Fruit fly (Drosophila melanogaster) whole organism, embryonic: ENCODE data around the gene CG12256.

Experiments used
- Aef1 ChIP-seq: fragments of 200-800 bp; sonication (Bioruptor generic); IDR thresholded peaks from 3 replicates; pipeline ENCODE4 v1.3.6; 2022; ENCODE audit warnings: missing biosample characterization, missing genetic modification characterization
- Antp ChIP-seq: fragments of 200-800 bp; sonication (Bioruptor generic); optimal IDR thresholded peaks from 3 replicates; lab custom pipeline; 2016; ENCODE audit warnings: missing biosample characterization, missing genetic modification characterization
- Asciz ChIP-seq: fragments of 200-800 bp; sonication (Bioruptor generic); optimal IDR thresholded peaks from 2 replicates; lab custom pipeline; 2017; ENCODE audit warnings: missing biosample characterization, mild to moderate bottlenecking, missing genetic modification characterization, missing genetic modification reagents
- Bteb2 ChIP-seq: fragments of 200-800 bp; sonication (Bioruptor generic); optimal IDR thresholded peaks from 2 replicates; lab custom pipeline; 2016; ENCODE audit warnings: missing biosample characterization, missing genetic modification characterization
- CG10209 ChIP-seq: fragments of 200-800 bp; sonication (Bioruptor generic); optimal IDR thresholded peaks from 3 replicates; lab custom pipeline; 2017; ENCODE audit warnings: missing biosample characterization, mild to moderate bottlenecking, missing genetic modification characterization, missing genetic modification reagents
- CG10267 ChIP-seq: fragments of 200-800 bp; sonication (Bioruptor generic); optimal IDR thresholded peaks from 2 replicates; lab custom pipeline; 2018; ENCODE audit warnings: missing biosample characterization, mild to moderate bottlenecking, missing genetic modification characterization, moderate library complexity
- CG10462 ChIP-seq: fragments of 200-800 bp; sonication (Bioruptor generic); optimal IDR thresholded peaks from 2 replicates; lab custom pipeline; 2016; ENCODE audit warnings: missing biosample characterization, missing genetic modification characterization
- CG13296 ChIP-seq: fragments of 200-800 bp; sonication (Bioruptor generic); optimal IDR thresholded peaks from 3 replicates; lab custom pipeline; 2018; ENCODE audit warnings: missing biosample characterization, mild to moderate bottlenecking, missing genetic modification characterization
- CG1647 ChIP-seq: fragments of 200-800 bp; sonication (Bioruptor generic); optimal IDR thresholded peaks from 3 replicates; lab custom pipeline; 2016; ENCODE audit warnings: missing biosample characterization, missing genetic modification characterization
- CG17328 ChIP-seq: fragments of 200-800 bp; sonication (Bioruptor generic); IDR thresholded peaks from 2 replicates; pipeline ENCODE4 v1.3.6; 2022; ENCODE audit warnings: missing biosample characterization, missing genetic modification characterization
- CG17361 ChIP-seq: fragments of 200-800 bp; sonication (Bioruptor generic); IDR thresholded peaks from 3 replicates; pipeline ENCODE4 v1.3.6; 2022; ENCODE audit warnings: missing biosample characterization, missing genetic modification characterization
- CG18011 ChIP-seq: fragments of 200-800 bp; sonication (Bioruptor generic); optimal IDR thresholded peaks from 2 replicates; lab custom pipeline; 2017; ENCODE audit warnings: missing biosample characterization, missing genetic modification characterization, mild to moderate bottlenecking, moderate library complexity, missing genotype
- CG2889 ChIP-seq: fragments of 200-800 bp; sonication (Bioruptor generic); IDR thresholded peaks from 3 replicates; pipeline ENCODE4 v1.3.6; 2022; ENCODE audit warnings: missing biosample characterization, missing genetic modification characterization
- CG30403 ChIP-seq: fragments of 200-800 bp; sonication (Bioruptor generic); optimal IDR thresholded peaks from 3 replicates; lab custom pipeline; 2016; ENCODE audit warnings: missing biosample characterization, missing genetic modification characterization
- CG4360 ChIP-seq: fragments of 200-800 bp; sonication (Bioruptor generic); IDR thresholded peaks from 2 replicates; pipeline ENCODE4 v1.3.6; 2022; ENCODE audit warnings: missing biosample characterization, missing genetic modification characterization
- CG4707 ChIP-seq: fragments of 200-800 bp; sonication (Bioruptor generic); optimal IDR thresholded peaks from 2 replicates; lab custom pipeline; 2018; ENCODE audit warnings: missing biosample characterization, mild to moderate bottlenecking, missing genetic modification characterization, moderate library complexity
- CG4730 ChIP-seq: fragments of 200-800 bp; sonication (Bioruptor generic); IDR thresholded peaks from 2 replicates; pipeline ENCODE4 v1.3.6; 2022; ENCODE audit warnings: missing biosample characterization, missing genetic modification characterization
- CG5953 ChIP-seq: fragments of 200-800 bp; sonication (Bioruptor generic); IDR thresholded peaks from 2 replicates; pipeline ENCODE4 v1.3.6; 2022; ENCODE audit warnings: missing biosample characterization, missing genetic modification characterization
- CG6175 ChIP-seq: fragments of 200-800 bp; sonication (Bioruptor generic); IDR thresholded peaks from 3 replicates; pipeline ENCODE4 v1.3.6; 2022; ENCODE audit warnings: missing biosample characterization, missing genetic modification characterization
- CG6254 ChIP-seq: fragments of 200-800 bp; sonication (Bioruptor generic); optimal IDR thresholded peaks from 3 replicates; lab custom pipeline; 2017; ENCODE audit warnings: mild to moderate bottlenecking, missing biosample characterization, missing genetic modification reagents, missing genetic modification characterization
- CG7745 ChIP-seq: fragments of 200-800 bp; sonication (Bioruptor generic); optimal IDR thresholded peaks from 2 replicates; lab custom pipeline; 2018; ENCODE audit warnings: missing biosample characterization, mild to moderate bottlenecking, missing genetic modification characterization, moderate library complexity
- CG8478 ChIP-seq: fragments of >200 bp; optimal IDR thresholded peaks from 2 replicates; lab custom pipeline; 2018
- CG9876 ChIP-seq: fragments of 200-800 bp; sonication (Bioruptor generic); optimal IDR thresholded peaks from 2 replicates; lab custom pipeline; 2016; ENCODE audit warnings: missing biosample characterization, missing genetic modification characterization
- D19B ChIP-seq: fragments of 200-800 bp; sonication (Bioruptor generic); optimal IDR thresholded peaks from 2 replicates; lab custom pipeline; 2017; ENCODE audit warnings: missing biosample characterization, mild to moderate bottlenecking, missing genetic modification characterization
- Dad ChIP-seq: fragments of 200-800 bp; sonication (Bioruptor generic); optimal IDR thresholded peaks from 3 replicates; lab custom pipeline; 2016; ENCODE audit warnings: missing biosample characterization, missing genetic modification characterization
- Dip3 ChIP-seq: fragments of 200-800 bp; sonication (Bioruptor generic); optimal IDR thresholded peaks from 3 replicates; lab custom pipeline; 2016; ENCODE audit warnings: missing biosample characterization, missing genetic modification characterization
- Dll ChIP-seq: fragments of 200-800 bp; sonication (Bioruptor generic); IDR thresholded peaks from 4 replicates; pipeline ENCODE4 v1.3.6; 2022; ENCODE audit warnings: missing biosample characterization, missing genetic modification characterization; ENCODE audit not compliant: partially characterized antibody
- Doc3 ChIP-seq: fragments of 200-800 bp; sonication (Bioruptor generic); IDR thresholded peaks from 3 replicates; pipeline ENCODE4 v1.3.6; 2022; ENCODE audit warnings: missing biosample characterization, missing genetic modification characterization; ENCODE audit not compliant: partially characterized antibody
- Fer2 ChIP-seq: fragments of 200-800 bp; sonication (Bioruptor generic); optimal IDR thresholded peaks from 2 replicates; lab custom pipeline; 2018; ENCODE audit warnings: missing biosample characterization, mild to moderate bottlenecking, missing genetic modification characterization, moderate library complexity
- Hmr ChIP-seq: fragments of 200-800 bp; sonication (Bioruptor generic); optimal IDR thresholded peaks from 3 replicates; lab custom pipeline; 2017; ENCODE audit warnings: mild to moderate bottlenecking, missing biosample characterization, missing genetic modification reagents, missing genetic modification characterization
- Hr39 ChIP-seq: fragments of >200 bp; optimal IDR thresholded peaks from 2 replicates; lab custom pipeline; 2017
- Jarid2 ChIP-seq: fragments of 200-800 bp; sonication (Bioruptor generic); optimal IDR thresholded peaks from 3 replicates; lab custom pipeline; 2017; ENCODE audit warnings: mild to moderate bottlenecking, missing biosample characterization, missing genetic modification reagents, missing genetic modification characterization
- Kr ChIP-seq: fragments of 200-800 bp; sonication (Bioruptor generic); optimal IDR thresholded peaks from 2 replicates; lab custom pipeline; 2017; ENCODE audit warnings: missing biosample characterization, mild to moderate bottlenecking, missing genetic modification characterization
- Oli ChIP-seq: fragments of 200-800 bp; sonication (Bioruptor generic); optimal IDR thresholded peaks from 2 replicates; lab custom pipeline; 2018; ENCODE audit warnings: missing biosample characterization, mild to moderate bottlenecking, missing genetic modification characterization, moderate library complexity
- Optix ChIP-seq: fragments of 200-800 bp; sonication (Bioruptor generic); IDR thresholded peaks from 3 replicates; pipeline ENCODE4 v1.3.6; 2022; ENCODE audit warnings: missing biosample characterization, missing genetic modification characterization
- Taf1 ChIP-seq: fragments of 200-800 bp; sonication (Bioruptor generic); IDR thresholded peaks from 2 replicates; pipeline ENCODE4 v1.3.6; 2022; ENCODE audit warnings: missing biosample characterization, missing genetic modification characterization
- ac ChIP-seq: fragments of 200-800 bp; sonication (Bioruptor generic); optimal IDR thresholded peaks from 3 replicates; lab custom pipeline; 2017; ENCODE audit warnings: missing biosample characterization, mild to moderate bottlenecking, missing genetic modification characterization
- bsh ChIP-seq, 2 experiments: fragments of 200-800 bp; sonication (Bioruptor generic); optimal IDR thresholded peaks; 2 replicates each; lab custom pipeline; 2017 to 2018; ENCODE audit warnings: mild to moderate bottlenecking in 2 of 2, missing biosample characterization in 2 of 2, missing genetic modification characterization in 2 of 2, moderate library complexity in 1 of 2
- cad ChIP-seq: fragments of >200 bp; optimal IDR thresholded peaks from 2 replicates; lab custom pipeline; 2017; ENCODE audit warnings: missing biosample characterization, missing genetic modification characterization
- chinmo ChIP-seq: fragments of 200-800 bp; sonication (Bioruptor generic); IDR thresholded peaks from 4 replicates; pipeline ENCODE4 v1.3.6; 2022; ENCODE audit warnings: missing biosample characterization, missing genetic modification characterization; ENCODE audit not compliant: partially characterized antibody
- ind ChIP-seq: fragments of 200-800 bp; sonication (Bioruptor generic); optimal IDR thresholded peaks from 3 replicates; lab custom pipeline; 2016; ENCODE audit warnings: missing biosample characterization, missing genetic modification characterization
- insv ChIP-seq, 2 experiments: fragments of 200-800 bp; sonication (Bioruptor generic); optimal IDR thresholded peaks; 3 replicates each; lab custom pipeline; 2016 to 2018; ENCODE audit warnings: missing biosample characterization in 2 of 2, missing genetic modification characterization in 2 of 2
- lilli ChIP-seq: fragments of 200-800 bp; sonication (Bioruptor generic); optimal IDR thresholded peaks from 3 replicates; lab custom pipeline; 2016; ENCODE audit warnings: missing biosample characterization, missing genetic modification characterization
- peb ChIP-seq: fragments of 200-800 bp; sonication (Bioruptor generic); IDR thresholded peaks from 2 replicates; pipeline ENCODE4 v1.3.6; 2022; ENCODE audit warnings: missing biosample characterization, missing genetic modification characterization
- slbo ChIP-seq: fragments of 200-800 bp; sonication (Bioruptor generic); IDR thresholded peaks from 2 replicates; pipeline ENCODE4 v1.3.6; 2022; ENCODE audit warnings: missing biosample characterization, missing genetic modification characterization
- tll ChIP-seq, 2 experiments: fragments of 200-800 bp in 1 of 2; fragments of >200 bp in 1 of 2; sonication (Bioruptor generic) in 1 of 2; optimal IDR thresholded peaks; 2 replicates each; lab custom pipeline; 2017 to 2019; ENCODE audit warnings: missing biosample characterization in 2 of 2, missing genetic modification characterization in 2 of 2, mild to moderate bottlenecking in 1 of 2, moderate library complexity in 1 of 2
- ttk ChIP-seq: fragments of 200-800 bp; sonication (Bioruptor generic); IDR thresholded peaks from 2 replicates; pipeline ENCODE4 v2.1.2; 2022; ENCODE audit warnings: missing biosample characterization, missing genetic modification characterization
- twi ChIP-seq: fragments of 200-800 bp; optimal IDR thresholded peaks from 2 replicates; lab custom pipeline; 2019; ENCODE audit warnings: missing biosample characterization, mild to moderate bottlenecking, missing genetic modification characterization, moderate library complexity
- usp ChIP-seq: fragments of >200 bp; optimal IDR thresholded peaks from 2 replicates; lab custom pipeline; 2017; ENCODE audit warnings: missing biosample characterization, missing genetic modification characterization
- yki ChIP-seq: fragments of >200 bp; optimal IDR thresholded peaks from 3 replicates; lab custom pipeline; 2018

CG12256 gene

DNA sequence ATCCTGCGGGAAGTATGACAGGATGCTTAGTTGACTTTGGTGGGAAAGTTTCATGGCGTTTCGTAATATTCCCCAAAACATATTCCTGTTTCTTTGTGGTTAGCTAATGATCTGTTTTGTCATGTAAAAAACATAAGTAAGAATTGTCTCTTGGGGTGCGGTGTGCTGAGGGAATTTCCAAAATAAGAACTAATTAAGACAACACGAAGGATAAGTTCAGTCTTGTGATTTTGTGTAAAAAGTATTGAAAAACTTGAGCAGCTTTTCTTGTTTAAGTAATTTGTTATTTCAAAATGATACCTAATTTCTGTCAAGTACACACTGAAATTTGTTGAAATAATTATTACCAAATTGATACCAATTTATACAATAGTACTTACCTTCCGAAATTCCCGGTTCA is 27.7 kb upstream of the CG12256 start, which contains the start of gene CG3942 (continued):
- TF ChIP-seq peb (GFP tag; lab: Robert Waterston, UW) (no peak), CG4730 (GFP tag; lab: Robert Waterston, UW) (no peak)

DNA sequence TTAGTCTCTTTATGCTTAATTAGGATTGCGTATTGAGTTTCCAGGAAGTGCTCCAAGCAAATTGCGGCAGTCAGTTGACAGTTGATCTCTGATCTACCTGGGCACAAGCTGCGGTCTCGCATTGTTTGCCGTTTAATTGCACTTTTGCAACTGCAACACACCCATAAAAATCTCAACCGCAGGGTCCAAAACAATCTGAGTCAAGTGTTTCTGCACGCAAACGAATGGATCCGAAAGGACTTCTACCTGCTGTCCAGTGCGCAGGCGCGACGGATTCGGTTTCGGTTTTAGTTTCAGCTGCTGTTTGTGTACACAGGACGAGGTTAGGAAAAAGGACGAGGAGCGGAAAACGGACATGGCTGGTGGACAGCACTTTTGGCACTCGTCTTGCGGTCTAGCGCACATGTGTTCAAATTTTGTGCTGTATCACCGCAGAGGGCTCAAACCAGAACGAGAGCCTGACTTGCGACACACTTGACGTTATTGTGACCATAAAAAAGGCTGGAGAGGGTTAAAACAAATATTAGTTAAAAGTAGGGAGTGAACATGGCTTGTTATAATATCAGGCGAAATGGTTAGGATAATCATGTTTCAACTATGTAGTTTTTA is 26.4 kb upstream of the CG12256 start:
- TF ChIP-seq Oli (tag; lab: Kevin White, UChicago) (no peak), Doc3 (GFP tag; lab: Robert Waterston, UW) (no peak), Optix (GFP tag; lab: Robert Waterston, UW) (no peak), CG18011 (GFP tag; lab: Kevin White, UChicago) (no peak), CG9876 (GFP tag; lab: Kevin White, UChicago) (no peak), CG10462 (GFP tag; lab: Kevin White, UChicago) (no peak), Asciz (GFP tag; lab: Kevin White, UChicago) (no peak), D19B (GFP tag; lab: Kevin White, UChicago) (no peak), Jarid2 (GFP tag; lab: Kevin White, UChicago) (no peak), Dll (GFP tag; lab: Robert Waterston, UW) (no peak), insv (GFP tag; optimal IDR thresholded peaks at IDR 0.05; lab: Kevin White, UChicago) (peak in 1 of 2 experiments; percentile 77), chinmo (GFP tag; lab: Robert Waterston, UW) (no peak), CG4360 (GFP tag; lab: Robert Waterston, UW) (no peak), CG4707 (GFP tag; lab: Kevin White, UChicago) (no peak), CG17328 (GFP tag; lab: Robert Waterston, UW) (no peak), usp (GFP tag; lab: Kevin White, UChicago) (no peak), Antp (GFP tag; lab: Kevin White, UChicago) (no peak), Hr39 (lab: Kevin White, UChicago) (no peak), ac (GFP tag; lab: Kevin White, UChicago) (peak; percentile 59), CG2889 (GFP tag; lab: Robert Waterston, UW) (no peak), Fer2 (tag; lab: Kevin White, UChicago) (no peak), Taf1 (GFP tag; lab: Robert Waterston, UW) (no peak), Hmr (GFP tag; lab: Kevin White, UChicago) (no peak), cad (GFP tag; lab: Kevin White, UChicago) (peak; percentile 80), lilli (no peak), Kr (GFP tag; lab: Kevin White, UChicago) (peak; percentile 80), Dip3 (no peak), CG8478 (no peak), Bteb2 (GFP tag; lab: Kevin White, UChicago) (no peak), Aef1 (no peak), yki (lab: Kevin White, UChicago) (no peak), bsh (GFP tag; optimal IDR thresholded peaks at IDR 0.05; lab: Kevin White, UChicago) (no peak), Dad (GFP tag; lab: Kevin White, UChicago) (no peak), slbo (GFP tag; lab: Robert Waterston, UW) (no peak), ttk (GFP tag; lab: Robert Waterston, UW) (no peak), CG1647 (GFP tag; lab: Kevin White, UChicago) (no peak), twi (peak; percentile 90), tll (GFP tag; optimal IDR thresholded peaks at IDR 0.05; lab: Kevin White, UChicago) (peak in 1 of 2 experiments; percentile 100), CG10267 (tag; lab: Kevin White, UChicago) (no peak), CG5953 (GFP tag; lab: Robert Waterston, UW) (no peak), CG7745 (tag; lab: Kevin White, UChicago) (no peak), CG30403 (GFP tag; lab: Kevin White, UChicago) (no peak), CG10209 (GFP tag; lab: Kevin White, UChicago) (no peak), CG6254 (GFP tag; lab: Kevin White, UChicago) (no peak), CG17361 (GFP tag; lab: Robert Waterston, UW) (no peak), CG13296 (no peak), CG6175 (GFP tag; lab: Robert Waterston, UW) (no peak), ind (GFP tag; lab: Kevin White, UChicago) (no peak)
